Worm (Caenorhabditis elegans): ENCODE measurements around the gene cyp-14A5.

The cyp-14A5 gene

DNA sequence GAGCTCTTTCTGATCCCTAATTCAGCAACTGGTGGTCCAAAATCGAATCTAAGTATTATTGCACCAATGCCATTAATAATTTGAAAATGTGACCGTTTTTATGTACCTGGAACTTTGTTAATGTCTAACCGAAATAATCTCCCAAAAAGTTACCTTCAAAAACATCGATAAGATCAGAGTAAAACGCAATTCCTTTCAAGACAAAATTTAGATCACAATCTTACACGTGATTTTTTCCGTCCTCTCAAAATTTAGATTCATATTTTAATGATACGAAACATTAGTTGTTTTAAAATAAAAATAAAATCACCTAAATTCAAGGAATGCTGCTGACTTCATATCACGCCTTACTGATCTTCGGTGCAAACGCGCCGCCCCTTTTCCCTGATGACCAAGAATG, 3.3 kb upstream of the cyp-14A5 start:
- TF ChIP-seq unc-62 (GFP tag; optimal IDR thresholded peaks at IDR 0.05) (no peak), elt-1 (tag; optimal IDR thresholded peaks at IDR 0.05) (peak; percentile 97)

DNA sequence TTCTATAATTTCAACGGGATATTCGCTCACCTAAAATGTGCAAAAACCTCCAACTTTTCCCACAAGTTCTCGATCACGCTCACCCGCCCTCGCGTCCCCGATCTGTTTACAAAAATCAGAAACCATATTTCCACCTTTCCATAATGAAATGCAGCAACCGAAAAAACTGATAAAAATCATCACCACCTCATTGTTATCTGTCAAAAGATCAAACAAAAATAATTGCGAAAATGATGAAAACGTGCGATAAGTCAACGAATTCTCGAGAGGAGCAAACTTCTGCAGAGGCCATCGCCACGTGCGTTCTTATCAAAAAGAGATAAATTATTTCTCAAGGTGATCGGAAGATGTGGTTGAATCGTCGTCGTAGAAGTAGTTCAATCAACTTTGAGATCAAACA, 1.9 kb upstream of the cyp-14A5 start:
- TF ChIP-seq nhr-76 (tag; optimal IDR thresholded peaks at IDR 0.05) (peak; percentile 75), egl-27 (tag; optimal IDR thresholded peaks at IDR 0.05) (no peak), ztf-11 (tag; optimal IDR thresholded peaks at IDR 0.05) (no peak), mml-1 (tag; optimal IDR thresholded peaks at IDR 0.05) (no peak), elt-3 (tag; optimal IDR thresholded peaks at IDR 0.05) (peak; percentile 28 to 84 (median 31)), nhr-77 (tag; optimal IDR thresholded peaks at IDR 0.05) (no peak), mdl-1 (tag; optimal IDR thresholded peaks at IDR 0.05) (peak; percentile 87), lsy-12 (tag; optimal IDR thresholded peaks at IDR 0.05) (peak; percentile 1), R02D3.7 (tag; optimal IDR thresholded peaks at IDR 0.05) (no peak), egl-5 (tag; optimal IDR thresholded peaks at IDR 0.05) (no peak), sea-2 (GFP tag; optimal IDR thresholded peaks at IDR 0.05) (no peak), jun-1 (tag; optimal IDR thresholded peaks at IDR 0.05) (peak; percentile 9), ama-1 (optimal IDR thresholded peaks at IDR 0.05) (no peak), fos-1 (tag; optimal IDR thresholded peaks at IDR 0.05) (no peak), nhr-43 (tag; optimal IDR thresholded peaks at IDR 0.05; ENCODE audit: poor library complexity, severe bottlenecking) (peak; percentile 73), ceh-82 (tag; optimal IDR thresholded peaks at IDR 0.05) (no peak), pha-4 (tag; optimal IDR thresholded peaks at IDR 0.05) (no peak), ceh-9 (tag; optimal IDR thresholded peaks at IDR 0.05) (no peak), ceh-16 (tag; optimal IDR thresholded peaks at IDR 0.05) (no peak), fkh-10 (GFP tag; optimal IDR thresholded peaks at IDR 0.05) (no peak), nhr-237 (tag; optimal IDR thresholded peaks at IDR 0.05) (no peak), zag-1 (tag; optimal IDR thresholded peaks at IDR 0.05) (no peak), pqm-1 (tag; optimal IDR thresholded peaks at IDR 0.05) (peak; percentile 73), nhr-28 (tag; optimal IDR thresholded peaks at IDR 0.05) (no peak), ceh-28 (tag; optimal IDR thresholded peaks at IDR 0.05) (no peak), nhr-12 (tag; optimal IDR thresholded peaks at IDR 0.05) (no peak), lin-39 (tag; optimal IDR thresholded peaks at IDR 0.05) (no peak), lin-15B (tag; optimal IDR thresholded peaks at IDR 0.05) (no peak), unc-62 (GFP tag; optimal IDR thresholded peaks at IDR 0.05) (no peak), elt-1 (tag; optimal IDR thresholded peaks at IDR 0.05) (peak; percentile 99), unc-39 (tag; optimal IDR thresholded peaks at IDR 0.05) (no peak), nhr-67 (tag; optimal IDR thresholded peaks at IDR 0.05) (no peak), snpc-4 (tag; optimal IDR thresholded peaks at IDR 0.05) (no peak), ZK546.5 (tag; optimal IDR thresholded peaks at IDR 0.05) (no peak), nhr-25 (tag; optimal IDR thresholded peaks at IDR 0.05) (peak; percentile 87), elt-2 (tag; optimal IDR thresholded peaks at IDR 0.05) (peak; percentile 95), skn-1 (tag; optimal IDR thresholded peaks at IDR 0.05) (no peak), nhr-11 (tag; optimal IDR thresholded peaks at IDR 0.05) (no peak), aly-2 (tag; optimal IDR thresholded peaks at IDR 0.05) (no peak), ztf-4 (tag; optimal IDR thresholded peaks at IDR 0.05) (no peak), tbx-2 (tag; optimal IDR thresholded peaks at IDR 0.05) (no peak), nfya-1 (tag; optimal IDR thresholded peaks at IDR 0.05; ENCODE audit: insufficient read depth) (no peak), daf-12 (tag; optimal IDR thresholded peaks at IDR 0.05) (no peak), fkh-2 (tag; optimal IDR thresholded peaks at IDR 0.05) (no peak), eor-1 (tag; optimal IDR thresholded peaks at IDR 0.05) (no peak), nhr-23 (tag; optimal IDR thresholded peaks at IDR 0.05) (peak; percentile 68), hmg-11 (tag; optimal IDR thresholded peaks at IDR 0.05) (no peak)
